Fruit fly (Drosophila melanogaster) whole organism, larva: ENCODE data around the gene CG7806.

Experiments used
- noc ChIP-seq: fragments of 200-800 bp; sonication (Bioruptor generic); optimal IDR thresholded peaks from 3 replicates; lab custom pipeline; 2019; ENCODE audit warnings: missing biosample characterization, mild to moderate bottlenecking, missing genetic modification characterization, moderate library complexity

The CG7806 gene

DNA sequence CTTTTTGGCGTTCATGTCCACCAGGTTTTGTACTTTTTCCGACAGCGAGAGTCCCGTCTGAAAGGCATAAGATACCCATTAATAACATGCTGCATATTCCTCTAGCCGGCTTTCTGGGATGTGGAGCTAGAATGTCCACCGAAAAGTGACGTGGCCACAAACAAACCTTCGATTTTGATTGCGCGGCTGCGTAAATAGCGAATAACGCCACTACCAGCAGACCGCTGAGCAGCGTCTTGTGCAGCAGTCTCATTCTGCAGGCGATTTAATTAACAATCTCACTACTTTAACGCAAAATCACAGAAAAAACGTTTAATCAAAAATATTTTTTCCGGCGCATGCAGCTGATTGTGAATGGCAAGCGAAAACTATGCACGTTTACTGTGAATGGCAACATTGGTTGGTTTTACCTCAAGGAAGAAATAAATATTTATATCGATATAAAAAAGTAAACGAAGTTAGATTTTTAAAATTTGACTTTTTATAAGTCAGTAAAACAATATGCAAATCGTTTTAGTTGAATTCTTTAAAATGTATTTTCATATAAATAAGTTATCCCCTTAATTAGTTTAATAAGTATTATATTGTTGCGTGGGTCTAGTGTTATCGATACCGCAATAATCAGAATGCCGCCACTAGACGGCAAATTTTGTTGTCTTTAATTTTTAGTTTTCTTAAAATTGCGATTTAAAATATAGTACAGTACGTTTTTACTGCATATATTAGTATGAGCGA is 3.2 kb upstream of the CG7806 start, which contains the start of the genes Ostgamma and Mettl14:
Ostgamma (minus strand) TSS at position 376 of the 735 bp plus-strand sequence.
Mettl14 (plus strand) TSS at position 611 of the 735 bp plus-strand sequence.
- TF ChIP-seq noc (tag; lab: Kevin White, UChicago): no peak

DNA sequence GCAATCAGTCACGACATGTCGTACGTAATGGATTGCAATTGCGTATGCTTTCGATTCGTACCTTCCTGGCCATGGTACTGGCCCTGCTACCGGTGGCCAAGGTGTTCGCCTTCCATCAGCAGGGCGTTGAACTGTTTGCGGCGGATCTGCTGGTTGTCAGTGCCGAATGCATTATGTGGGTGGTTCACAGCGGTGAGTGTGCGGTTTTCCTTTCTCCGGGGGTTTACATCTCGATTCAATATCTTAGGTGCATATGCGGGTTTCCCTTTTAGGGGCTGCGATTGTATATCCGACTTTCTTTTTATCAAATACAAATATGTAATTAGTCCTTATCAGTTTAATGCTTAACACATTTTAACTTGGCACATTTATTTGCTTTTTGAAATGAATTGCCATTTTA is 542 bp downstream of the CG7806 start:
- no peak for TF ChIP-seq noc (tag; lab: Kevin White, UChicago)

DNA sequence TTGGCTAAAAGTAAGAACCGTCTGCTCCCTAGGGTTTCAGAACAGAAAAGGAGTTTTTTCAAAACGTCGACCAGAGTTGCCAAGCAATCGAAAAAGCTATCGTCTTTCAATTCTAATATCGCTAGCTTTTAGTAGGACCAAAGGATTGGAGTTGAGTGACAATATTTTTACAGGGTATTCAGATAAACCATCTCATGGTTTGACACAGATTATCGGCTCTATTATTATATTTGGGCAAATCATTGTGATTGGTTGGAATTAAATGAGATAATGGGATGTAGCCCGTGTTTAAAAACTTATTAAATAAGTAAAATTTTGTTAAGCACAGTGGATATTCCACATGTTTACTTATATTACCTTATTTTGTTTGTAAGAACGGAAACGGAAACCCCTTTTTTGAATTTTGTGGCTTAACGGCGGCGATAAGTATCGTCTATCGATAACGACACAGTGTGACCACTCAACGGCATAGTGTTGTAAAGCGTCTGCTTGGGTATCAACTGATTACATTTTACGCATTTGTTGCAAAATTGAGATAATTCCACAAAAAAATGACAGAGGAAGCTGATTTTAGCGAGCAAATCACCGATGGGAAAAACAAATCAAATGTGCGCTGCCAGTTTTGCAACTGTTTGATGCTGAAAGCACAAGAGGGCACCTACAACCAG is 8.8 kb downstream of the CG7806 start, which contains the start of the genes mtsh and strat:
mtsh (minus strand) TSS at position 51 of the 668 bp plus-strand sequence.
strat (plus strand) TSS at position 471 of the 668 bp plus-strand sequence.
- peak; percentile 15 for TF ChIP-seq noc (tag; lab: Kevin White, UChicago)

dm6 chr2L:8325150-8325549 is 14.0 kb downstream of the CG7806 start, which contains the start of gene CG7781:
TSS of gene CG7781 (minus strand) at chr2L:8325409.
- no peak for TF ChIP-seq noc (tag; lab: Kevin White, UChicago)

DNA sequence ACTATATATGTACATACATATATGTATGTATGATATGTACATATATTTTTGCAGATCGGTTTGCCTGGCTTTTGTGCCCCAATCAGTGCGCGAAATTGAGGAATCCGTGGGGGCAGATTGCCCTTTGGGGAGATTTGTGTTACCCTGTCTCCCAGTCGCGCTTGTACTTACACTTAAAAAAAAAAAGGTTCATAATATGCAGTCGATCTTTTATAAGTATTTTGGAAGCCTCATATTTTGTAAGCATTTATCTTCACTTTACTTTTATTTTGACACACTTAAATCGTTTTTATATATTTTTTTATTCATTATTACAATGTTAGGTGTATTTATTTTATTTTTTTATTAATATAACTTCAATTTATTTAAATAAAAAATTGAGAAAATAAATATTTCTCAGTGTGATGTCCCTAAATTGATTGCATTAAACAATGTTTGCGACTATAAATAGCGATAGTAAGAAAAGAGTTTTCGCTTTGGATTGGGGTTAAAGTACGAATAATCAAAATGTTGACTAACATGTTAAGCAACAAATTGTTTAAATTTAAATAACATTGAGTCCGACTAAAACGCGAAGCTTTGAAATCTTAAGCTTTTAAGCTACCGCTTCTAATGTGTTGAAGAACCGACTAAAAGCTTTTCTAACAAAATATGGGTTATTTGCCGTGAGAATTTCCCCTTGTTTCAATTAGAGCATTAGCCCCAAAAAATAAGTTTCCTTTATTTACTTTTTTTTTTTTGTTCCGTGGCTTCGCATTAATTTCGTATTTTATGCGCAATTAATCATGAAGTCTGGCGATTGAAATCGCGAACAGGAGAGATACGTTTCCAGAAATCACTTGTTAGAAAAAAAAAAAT is 15.4 kb downstream of the CG7806 start:
- peak; percentile 13 for TF ChIP-seq noc (tag; lab: Kevin White, UChicago)

DNA sequence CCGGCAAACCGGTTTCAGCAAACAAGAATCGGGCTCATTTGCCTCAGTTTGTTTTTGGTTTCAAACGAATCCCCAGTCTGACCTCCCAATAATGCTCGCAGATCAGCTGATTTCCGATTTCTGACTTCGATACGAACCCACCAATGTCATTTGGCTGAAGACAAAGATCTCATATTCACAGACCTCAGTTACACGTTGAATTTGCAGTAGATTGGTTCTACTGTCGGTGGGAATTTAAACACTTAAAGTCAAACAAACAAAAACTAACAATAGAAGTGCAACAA is 16.0 kb downstream of the CG7806 start, which contains the start of gene CG14275:
CG14275 (plus strand) TSS at position 185 of the 284 bp plus-strand sequence.
- TF ChIP-seq noc (tag; lab: Kevin White, UChicago): no peak

dm6 chr2L:8327783-8328327 is 16.7 kb downstream of the CG7806 start:
- peak; percentile 0 for TF ChIP-seq noc (tag; lab: Kevin White, UChicago)

DNA sequence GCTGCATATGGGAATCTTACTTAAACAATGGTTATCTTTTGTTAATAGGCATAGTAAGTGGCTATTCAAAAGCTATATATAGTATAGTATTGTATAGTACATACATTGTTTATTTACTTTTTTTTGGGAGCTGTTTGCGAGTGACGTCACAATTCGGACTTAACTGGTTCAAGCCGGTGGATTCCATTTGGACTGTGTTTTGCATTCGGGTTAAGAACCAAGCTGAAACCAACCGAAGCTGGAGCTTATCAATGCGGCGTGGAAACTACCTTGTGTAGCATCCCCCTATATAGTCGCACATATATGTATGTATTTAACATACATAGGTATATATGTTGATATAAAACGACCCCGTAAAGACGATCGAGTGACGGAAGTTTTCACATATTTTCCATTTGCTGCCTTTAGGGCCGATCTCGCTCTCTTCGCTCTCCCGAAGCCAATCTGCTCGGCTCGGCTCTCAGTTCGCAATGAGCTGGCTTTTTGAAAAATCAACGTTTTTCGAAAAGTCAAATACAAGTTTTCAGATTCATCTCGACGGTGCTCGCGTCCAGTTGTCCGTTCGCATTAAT is 17.4 kb downstream of the CG7806 start:
- no peak for TF ChIP-seq noc (tag; lab: Kevin White, UChicago)

DNA sequence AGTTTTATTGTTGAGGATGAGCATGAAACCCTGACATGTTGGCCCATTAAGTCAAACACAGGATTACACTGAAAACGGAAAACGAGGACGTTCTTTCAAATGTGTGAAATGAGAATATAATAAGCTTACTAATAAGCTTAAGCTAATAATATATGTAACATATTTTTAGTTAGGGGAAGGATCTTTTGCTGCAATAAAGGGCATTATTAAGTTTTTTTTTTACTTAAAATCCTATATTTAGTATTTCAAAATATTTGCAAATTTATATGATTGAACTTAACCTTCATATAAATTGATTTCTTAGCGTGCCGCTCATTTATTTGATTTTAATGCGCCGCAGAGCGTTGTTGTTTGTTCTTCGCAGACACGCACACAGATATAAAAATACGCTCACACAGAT is 22.0 kb downstream of the CG7806 start:
- TF ChIP-seq noc (tag; lab: Kevin White, UChicago): no peak

DNA sequence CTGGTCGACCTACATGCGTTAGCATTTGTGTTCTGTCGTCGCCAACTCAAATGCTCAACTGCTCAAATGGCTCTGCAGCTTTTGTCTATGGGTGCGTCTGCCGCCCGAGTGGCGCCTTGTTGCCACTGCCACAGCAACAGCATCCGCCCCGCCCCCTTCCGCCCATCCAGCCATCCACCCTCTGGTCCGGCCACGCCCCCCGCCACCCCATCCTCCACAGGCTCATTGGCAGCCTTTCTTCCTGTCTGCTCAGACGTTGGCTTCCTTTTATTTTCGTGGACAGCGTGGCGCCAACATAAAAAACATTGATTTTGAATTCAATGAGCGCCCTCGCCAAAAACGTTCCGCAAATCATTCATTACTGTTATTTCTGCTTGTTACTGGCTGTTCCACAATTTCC is 22.4 kb downstream of the CG7806 start:
- no peak for TF ChIP-seq noc (tag; lab: Kevin White, UChicago)

- no peak for TF ChIP-seq noc (tag; lab: Kevin White, UChicago)
These were observed 23.5 kb downstream of the CG7806 start for dm6 chr2L:8334705-8335104.

DNA sequence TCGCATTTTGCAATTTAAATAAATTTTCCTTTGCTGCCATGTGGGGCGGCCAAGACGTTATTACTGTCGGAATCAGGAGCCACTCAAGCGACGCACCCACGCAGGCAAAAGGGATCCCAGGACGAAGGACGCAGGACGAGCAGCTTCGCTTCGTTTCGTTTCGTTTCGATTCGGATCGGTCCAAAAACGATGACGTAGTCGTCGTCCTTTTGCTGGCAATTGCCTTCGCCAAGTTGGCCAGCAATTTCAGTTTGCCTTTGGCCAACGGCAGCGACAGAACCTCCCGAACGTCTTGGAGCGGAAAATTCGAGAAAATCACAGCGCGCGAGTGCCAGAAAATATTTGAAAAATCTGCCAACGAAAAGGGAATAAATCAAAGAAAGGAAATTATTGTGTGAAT is 26.8 kb downstream of the CG7806 start, which contains the start of gene witty:
witty (plus strand) TSS at position 249 of the 400 bp plus-strand sequence.
- TF ChIP-seq noc (tag; lab: Kevin White, UChicago): no peak

dm6 chr2L:8339751-8340349 is 28.7 kb downstream of the CG7806 start:
- no peak for TF ChIP-seq noc (tag; lab: Kevin White, UChicago)

dm6 chr2L:8342395-8342794 is 31.2 kb downstream of the CG7806 start, which contains the start of gene CG14273:
TSS of gene CG14273 (plus strand) at chr2L:8342695.
- TF ChIP-seq noc (tag; lab: Kevin White, UChicago): no peak
